Fruit fly (Drosophila melanogaster) whole organism, prepupa: ENCODE measurements around the gene CG18281.

Source experiments
- CG16779 ChIP-seq: fragments of 200-800 bp; sonication (Bioruptor generic); optimal IDR thresholded peaks from 3 replicates; lab custom pipeline; 2017; ENCODE audit warnings: missing biosample characterization, mild to moderate bottlenecking, missing genetic modification characterization
- CG6854 ChIP-seq: fragments of 200-800 bp; sonication (Bioruptor generic); optimal IDR thresholded peaks from 2 replicates; lab custom pipeline; 2017; ENCODE audit warnings: missing biosample characterization, mild to moderate bottlenecking, missing genetic modification characterization
- Hr38 ChIP-seq: sonication (Bioruptor generic); optimal IDR thresholded peaks from 2 replicates; lab custom pipeline; 2016; ENCODE audit warnings: missing biosample characterization, missing genetic modification characterization
- Lpt ChIP-seq: fragments of 200-800 bp; sonication (Bioruptor generic); optimal IDR thresholded peaks from 3 replicates; lab custom pipeline; 2016; ENCODE audit warnings: missing biosample characterization, missing genetic modification characterization

dm6 chr3L:20464677-20465076 lies 35.0 kb upstream of the CG18281 start, which contains the start of gene atk:
- TF ChIP-seq Lpt (GFP tag; lab: Kevin White, UChicago) (no peak), CG16779 (tag; lab: Kevin White, UChicago) (no peak), Hr38 (GFP tag; lab: Kevin White, UChicago) (no peak), CG6854 (GFP tag; lab: Kevin White, UChicago) (no peak)
